Fruit fly (Drosophila melanogaster) S2 (cell line): ENCODE results near the gene sll.

ENCODE experiments used
- CG8478 ChIP-seq: fragments of >200 bp; optimal IDR thresholded peaks from 2 replicates; lab custom pipeline; 2018
- CTCF ChIP-seq, 2 experiments: fragments of >200 bp; optimal IDR thresholded peaks; 2 replicates each; lab custom pipeline; 2018

- TF ChIP-seq CTCF (optimal IDR thresholded peaks at IDR 0.05; lab: Kevin White, UChicago) (no peak), CG8478 (no peak)
Measured at dm6 chr3R:17566619-17567489, 39.1 kb upstream of the sll start.
